Worm (Caenorhabditis elegans): ENCODE data around the gene F23D12.11.

F23D12.11 gene

ce11 chrX:14424673-14425072, at the start of gene F23D12.11:
Gene F23D12.11 (minus strand): TSS chrX:14424751.
- no peak for TF ChIP-seq ceh-34 (tag; optimal IDR thresholded peaks at IDR 0.05)
- no peak for TF ChIP-seq odd-2 (tag; optimal IDR thresholded peaks at IDR 0.05)
- no peak for TF ChIP-seq ttx-3 (tag; optimal IDR thresholded peaks at IDR 0.05)
- TF ChIP-seq tbx-2 (tag; optimal IDR thresholded peaks at IDR 0.05): no peak
- no peak for TF ChIP-seq ceh-48 (tag; optimal IDR thresholded peaks at IDR 0.05)
- no peak for TF ChIP-seq eyg-1 (tag; optimal IDR thresholded peaks at IDR 0.05)
- TF ChIP-seq ceh-6 (GFP tag; optimal IDR thresholded peaks at IDR 0.05): no peak
- no peak for TF ChIP-seq dmd-4 (tag; optimal IDR thresholded peaks at IDR 0.05; ENCODE audit: borderline replicate concordance)
- TF ChIP-seq rnt-1 (tag; optimal IDR thresholded peaks at IDR 0.05): no peak
- no peak for TF ChIP-seq ceh-45 (GFP tag; IDR thresholded peaks at IDR 0.05)
- TF ChIP-seq unc-55 (GFP tag; optimal IDR thresholded peaks at IDR 0.05): no peak

ce11 chrX:14473740-14474139, 49.2 kb upstream of the F23D12.11 start, which contains the start of gene M163.5:
Gene M163.5 (plus strand): TSS chrX:14474040.
- TF ChIP-seq fkh-10 (GFP tag; optimal IDR thresholded peaks at IDR 0.05) (no peak), ama-1 (optimal IDR thresholded peaks at IDR 0.05) (no peak), C08G9.2 (tag; optimal IDR thresholded peaks at IDR 0.05) (no peak), pqm-1 (tag; optimal IDR thresholded peaks at IDR 0.05) (no peak), madf-2 (tag; optimal IDR thresholded peaks at IDR 0.05) (no peak), pha-2 (tag; optimal IDR thresholded peaks at IDR 0.05) (no peak), hlh-13 (GFP tag; optimal IDR thresholded peaks at IDR 0.05) (no peak), ceh-30 (tag; optimal IDR thresholded peaks at IDR 0.05) (no peak), zip-5 (tag; optimal IDR thresholded peaks at IDR 0.05) (no peak), sdc-2 (tag; optimal IDR thresholded peaks at IDR 0.05) (no peak), dve-1 (tag; optimal IDR thresholded peaks at IDR 0.05) (no peak), tbx-7 (tag; optimal IDR thresholded peaks at IDR 0.05) (no peak), fax-1 (tag; optimal IDR thresholded peaks at IDR 0.05) (no peak), hlh-15 (tag; optimal IDR thresholded peaks at IDR 0.05) (no peak), lim-6 (tag; optimal IDR thresholded peaks at IDR 0.05) (no peak), gmeb-2 (tag; optimal IDR thresholded peaks at IDR 0.05) (no peak), pat-9 (tag; optimal IDR thresholded peaks at IDR 0.05) (no peak), pros-1 (tag; optimal IDR thresholded peaks at IDR 0.05) (no peak), ceh-45 (GFP tag; IDR thresholded peaks at IDR 0.05) (no peak)

ce11 chrX:14470687-14471086, 46.1 kb upstream of the F23D12.11 start, which contains the start of gene M163.10:
Gene M163.10 (plus strand): TSS chrX:14470987.
- no peak for TF ChIP-seq hlh-6 (tag; optimal IDR thresholded peaks at IDR 0.05)
- no peak for TF ChIP-seq C08G9.2 (tag; optimal IDR thresholded peaks at IDR 0.05)
- no peak for TF ChIP-seq ref-2 (tag; optimal IDR thresholded peaks at IDR 0.05)
- no peak for TF ChIP-seq ztf-16 (tag; optimal IDR thresholded peaks at IDR 0.05)
- TF ChIP-seq rnt-1 (tag; optimal IDR thresholded peaks at IDR 0.05): no peak

- no peak for TF ChIP-seq pax-1 (tag; optimal IDR thresholded peaks at IDR 0.05)
- no peak for TF ChIP-seq ceh-19 (GFP tag; optimal IDR thresholded peaks at IDR 0.05)
- TF ChIP-seq F13H6.1 (tag; optimal IDR thresholded peaks at IDR 0.05): no peak
- no peak for TF ChIP-seq unc-86 (tag; optimal IDR thresholded peaks at IDR 0.05)
- no peak for TF ChIP-seq ceh-9 (tag; optimal IDR thresholded peaks at IDR 0.05)
- no peak for TF ChIP-seq lin-11 (tag; optimal IDR thresholded peaks at IDR 0.05)
- TF ChIP-seq pat-9 (tag; optimal IDR thresholded peaks at IDR 0.05): no peak
- TF ChIP-seq fkh-10 (GFP tag; optimal IDR thresholded peaks at IDR 0.05): no peak
- no peak for TF ChIP-seq unc-55 (GFP tag; optimal IDR thresholded peaks at IDR 0.05)
- TF ChIP-seq dve-1 (tag; optimal IDR thresholded peaks at IDR 0.05): no peak
- no peak for TF ChIP-seq hlh-15 (tag; optimal IDR thresholded peaks at IDR 0.05)
- TF ChIP-seq npax-4 (tag; optimal IDR thresholded peaks at IDR 0.05): no peak
- TF ChIP-seq ama-1 (optimal IDR thresholded peaks at IDR 0.05): no peak
These were observed 44.7 kb upstream of the F23D12.11 start, which contains the start of gene M163.9 for ce11 chrX:14469284-14469683. Gene M163.9 (plus strand): TSS chrX:14469584.
